Worm (Caenorhabditis elegans) whole organism, L4/young adult: ENCODE data around the gene hap-1.
A peak's percentile ranks its signal among the peaks of the same experiment; 100 is the strongest.

ENCODE experiments used
- W03F9.2 ChIP-seq: fragments of 150-350 bp; optimal IDR thresholded peaks from 2 replicates; lab custom pipeline; 2014; ENCODE audit warnings: missing biosample characterization, missing genetic modification characterization
- dao-5 ChIP-seq: sonication (generic microtip); optimal IDR thresholded peaks from 2 replicates; lab custom pipeline; 2016; ENCODE audit warnings: missing genotype, missing genetic modification characterization, moderate library complexity, missing compliant biosample characterization
- him-1 ChIP-seq: sonication (generic microtip); optimal IDR thresholded peaks from 2 replicates; lab custom pipeline; 2016; ENCODE audit warnings: missing genotype, missing genetic modification reagents, missing genetic modification characterization, missing compliant biosample characterization

DNA sequence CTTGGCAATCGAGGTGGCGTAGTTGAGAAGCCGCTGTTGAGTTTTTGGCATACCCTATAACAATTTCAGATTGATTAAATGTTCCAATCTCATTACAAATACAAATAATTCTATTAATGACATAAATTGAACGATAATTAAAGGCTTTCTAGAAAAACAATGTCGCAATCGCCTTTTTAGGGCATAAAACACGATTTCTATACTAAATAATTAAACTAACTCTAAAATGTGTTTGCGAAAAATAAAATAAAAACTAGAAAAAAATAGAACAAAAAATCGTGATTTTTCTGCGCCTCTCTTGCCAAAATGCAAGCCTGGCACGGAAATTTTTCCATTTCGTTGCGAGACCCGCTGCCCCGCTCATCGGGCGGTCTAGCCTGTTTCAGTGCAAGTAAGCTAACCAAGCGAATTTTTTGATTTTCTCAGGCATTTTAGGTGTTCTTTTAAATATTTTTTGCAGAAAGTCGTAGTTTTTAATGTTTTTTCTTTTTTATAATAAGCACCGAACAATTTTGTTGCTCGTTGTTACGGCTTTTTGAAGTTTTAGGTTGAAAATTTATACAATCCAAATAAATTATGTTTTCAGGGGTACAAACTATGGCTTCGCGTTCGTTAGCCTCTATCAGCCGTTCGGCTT is 35.8 kb upstream of the hap-1 start, which contains the start of the genes C34E10.12, C34E10.10 and atp-2:
- no peak for TF ChIP-seq dao-5 (tag; lab: Kevin White, UChicago)
- TF ChIP-seq him-1 (tag; lab: Kevin White, UChicago) = peak; percentile 7
- peak; percentile 89 for TF ChIP-seq W03F9.2
